Fruit fly (Drosophila melanogaster) whole organism, embryonic: Measurements from ENCODE around the gene CG11155.

Source experiments
- Adf1 ChIP-seq: fragments of 200-800 bp; sonication (Bioruptor generic); IDR thresholded peaks from 2 replicates; pipeline ENCODE4 v1.3.6; 2022; ENCODE audit warnings: missing biosample characterization, missing genetic modification characterization
- Atf3 ChIP-seq: fragments of 200-800 bp; sonication (Bioruptor generic); optimal IDR thresholded peaks from 3 replicates; lab custom pipeline; 2016; ENCODE audit warnings: missing biosample characterization, missing genetic modification characterization
- CG1024 ChIP-seq: fragments of 200-800 bp; sonication (Bioruptor generic); IDR thresholded peaks from 2 replicates; pipeline ENCODE4 v1.3.6; 2022; ENCODE audit warnings: missing biosample characterization, missing genetic modification characterization
- CG10543 ChIP-seq: fragments of 200-800 bp; sonication (Bioruptor generic); optimal IDR thresholded peaks from 3 replicates; lab custom pipeline; 2017; ENCODE audit warnings: missing biosample characterization, mild to moderate bottlenecking, missing genetic modification characterization, moderate library complexity
- CG12659 ChIP-seq: fragments of 200-800 bp; sonication (Bioruptor generic); optimal IDR thresholded peaks from 3 replicates; lab custom pipeline; 2017; ENCODE audit warnings: mild to moderate bottlenecking, missing biosample characterization, missing genetic modification reagents, missing genetic modification characterization
- CG13424 ChIP-seq: fragments of 200-800 bp; sonication (Bioruptor generic); optimal IDR thresholded peaks from 2 replicates; lab custom pipeline; 2019; ENCODE audit warnings: missing biosample characterization, mild to moderate bottlenecking, missing genetic modification characterization, moderate library complexity
- CG14710 ChIP-seq: fragments of 200-800 bp; sonication (Bioruptor generic); optimal IDR thresholded peaks from 3 replicates; lab custom pipeline; 2019; ENCODE audit warnings: missing biosample characterization, mild to moderate bottlenecking, missing genetic modification characterization, moderate library complexity
- CG17802 ChIP-seq: fragments of 200-800 bp; sonication (Bioruptor generic); optimal IDR thresholded peaks from 2 replicates; lab custom pipeline; 2018; ENCODE audit warnings: missing biosample characterization, mild to moderate bottlenecking, missing genetic modification characterization, moderate library complexity
- CG1832 ChIP-seq: fragments of 200-800 bp; sonication (Bioruptor generic); optimal IDR thresholded peaks from 2 replicates; lab custom pipeline; 2017; ENCODE audit warnings: missing biosample characterization, mild to moderate bottlenecking, missing genetic modification characterization, inconsistent platforms
- CG2129 ChIP-seq: fragments of 200-800 bp; sonication (Bioruptor generic); IDR thresholded peaks from 2 replicates; pipeline ENCODE4 v1.3.6; 2022; ENCODE audit warnings: missing biosample characterization, missing genetic modification characterization; ENCODE audit not compliant: partially characterized antibody
- CG30020 ChIP-seq: fragments of 200-800 bp; optimal IDR thresholded peaks from 2 replicates; lab custom pipeline; 2019; ENCODE audit warnings: missing biosample characterization, mild to moderate bottlenecking, missing genetic modification characterization, moderate library complexity
- CG32532 ChIP-seq: fragments of 200-800 bp; sonication (Bioruptor generic); IDR thresholded peaks from 2 replicates; pipeline ENCODE4 v1.3.6; 2022; ENCODE audit warnings: missing biosample characterization, missing genetic modification characterization
- CG7357 ChIP-seq: fragments of 200-800 bp; sonication (Bioruptor generic); IDR thresholded peaks from 3 replicates; pipeline ENCODE4 v1.3.6; 2022; ENCODE audit warnings: missing biosample characterization, missing genetic modification characterization
- CG7372 ChIP-seq: fragments of 200-800 bp; sonication (Bioruptor generic); IDR thresholded peaks from 2 replicates; pipeline ENCODE4 v1.3.6; 2022; ENCODE audit warnings: missing biosample characterization, missing genetic modification characterization
- CG9437 ChIP-seq: fragments of 200-800 bp; sonication (Bioruptor generic); optimal IDR thresholded peaks from 2 replicates; lab custom pipeline; 2018; ENCODE audit warnings: missing biosample characterization, mild to moderate bottlenecking, missing genetic modification characterization
- Chrac-16 ChIP-seq: fragments of 200-800 bp; sonication (Bioruptor generic); optimal IDR thresholded peaks from 3 replicates; lab custom pipeline; 2016; ENCODE audit warnings: missing biosample characterization, missing genetic modification characterization
- CkIIα-i1 ChIP-seq: fragments of 200-800 bp; sonication (Bioruptor generic); IDR thresholded peaks from 2 replicates; pipeline ENCODE4 v1.3.6; 2022; ENCODE audit warnings: missing biosample characterization, missing genetic modification characterization
- D19A ChIP-seq: fragments of 200-800 bp; optimal IDR thresholded peaks from 3 replicates; lab custom pipeline; 2019; ENCODE audit warnings: missing biosample characterization, mild to moderate bottlenecking, missing genetic modification characterization, moderate library complexity
- Gug ChIP-seq: fragments of 200-800 bp; sonication (Bioruptor generic); IDR thresholded peaks from 4 replicates; pipeline ENCODE4 v1.3.6; 2022; ENCODE audit warnings: missing biosample characterization, missing genetic modification characterization
- Hand ChIP-seq: fragments of 200-800 bp; sonication (Bioruptor generic); optimal IDR thresholded peaks from 2 replicates; lab custom pipeline; 2017; ENCODE audit warnings: mild to moderate bottlenecking, missing biosample characterization, missing genetic modification reagents, missing genetic modification characterization
- HmgZ ChIP-seq: fragments of 200-800 bp; sonication (Bioruptor generic); optimal IDR thresholded peaks from 2 replicates; lab custom pipeline; 2018; ENCODE audit warnings: missing biosample characterization, mild to moderate bottlenecking, missing genetic modification characterization
- Mad ChIP-seq: fragments of 200-800 bp; sonication (Bioruptor generic); optimal IDR thresholded peaks from 2 replicates; lab custom pipeline; 2016; ENCODE audit warnings: missing biosample characterization, missing genetic modification characterization
- Med ChIP-seq: fragments of 200-800 bp; sonication (Bioruptor generic); peaks from one replicate; lab custom pipeline; 2016; ENCODE audit warnings: missing biosample characterization, missing genetic modification characterization, mild to moderate bottlenecking, inconsistent platforms, moderate library complexity
- NFAT ChIP-seq: fragments of 200-800 bp; sonication (Bioruptor generic); IDR thresholded peaks from 2 replicates; pipeline ENCODE4 v1.3.6; 2022; ENCODE audit warnings: missing biosample characterization, missing genetic modification characterization
- PHDP ChIP-seq: fragments of 200-800 bp; sonication (Bioruptor generic); optimal IDR thresholded peaks from 3 replicates; lab custom pipeline; 2018; ENCODE audit warnings: missing biosample characterization, mild to moderate bottlenecking, missing genetic modification characterization, moderate library complexity
- Pdp1 ChIP-seq, 2 experiments: fragments of 200-800 bp; sonication (Bioruptor generic); optimal IDR thresholded peaks; 3 replicates each; lab custom pipeline; 2016; ENCODE audit warnings: missing biosample characterization in 2 of 2, missing genetic modification characterization in 2 of 2, mild to moderate bottlenecking in 1 of 2, moderate library complexity in 1 of 2
- Side ChIP-seq: fragments of 200-800 bp; sonication (Bioruptor generic); optimal IDR thresholded peaks from 2 replicates; lab custom pipeline; 2016; ENCODE audit warnings: missing biosample characterization, missing genetic modification characterization
- Usf ChIP-seq: fragments of 200-800 bp; sonication (Bioruptor generic); optimal IDR thresholded peaks from 2 replicates; lab custom pipeline; 2017; ENCODE audit warnings: missing genotype, missing biosample characterization, missing genetic modification characterization
- Xrp1 ChIP-seq: fragments of 200-800 bp; sonication (Bioruptor generic); IDR thresholded peaks from 2 replicates; pipeline ENCODE4 v1.3.6; 2022; ENCODE audit warnings: missing biosample characterization, missing genetic modification characterization
- YL-1 ChIP-seq: fragments of 200-800 bp; sonication (Bioruptor generic); optimal IDR thresholded peaks from 3 replicates; lab custom pipeline; 2017; ENCODE audit warnings: missing biosample characterization, mild to moderate bottlenecking, missing genetic modification characterization
- al ChIP-seq: fragments of 200-800 bp; sonication (Bioruptor generic); IDR thresholded peaks from 2 replicates; pipeline ENCODE4 v1.3.6; 2022; ENCODE audit warnings: missing biosample characterization, missing genetic modification characterization
- chinmo ChIP-seq: fragments of 200-800 bp; sonication (Bioruptor generic); IDR thresholded peaks from 4 replicates; pipeline ENCODE4 v1.3.6; 2022; ENCODE audit warnings: missing biosample characterization, missing genetic modification characterization; ENCODE audit not compliant: partially characterized antibody
- croc ChIP-seq: fragments of 200-800 bp; sonication (Bioruptor generic); conservative IDR thresholded peaks from 3 replicates; pipeline ENCODE4 v1.3.6; 2022; ENCODE audit warnings: missing biosample characterization, missing genetic modification characterization
- dpn ChIP-seq, 2 experiments: fragments of 200-800 bp; sonication (Bioruptor generic); optimal IDR thresholded peaks; 3 replicates each; lab custom pipeline; 2016; ENCODE audit warnings: missing biosample characterization in 2 of 2, missing genetic modification characterization in 2 of 2
- dysf ChIP-seq: fragments of 200-800 bp; sonication (Bioruptor generic); IDR thresholded peaks from 3 replicates; pipeline ENCODE4 v1.3.6; 2022; ENCODE audit warnings: missing biosample characterization, missing genetic modification characterization
- lbe ChIP-seq: fragments of 200-800 bp; sonication (Bioruptor generic); optimal IDR thresholded peaks from 2 replicates; lab custom pipeline; 2016; ENCODE audit warnings: missing biosample characterization, mild to moderate bottlenecking, missing genetic modification characterization
- maf-S ChIP-seq: fragments of 200-800 bp; sonication (Bioruptor generic); optimal IDR thresholded peaks from 2 replicates; lab custom pipeline; 2016; ENCODE audit warnings: missing biosample characterization, missing genetic modification characterization
- mirr ChIP-seq: fragments of 200-800 bp; sonication (Bioruptor generic); optimal IDR thresholded peaks from 3 replicates; lab custom pipeline; 2018; ENCODE audit warnings: missing biosample characterization, mild to moderate bottlenecking, missing genetic modification characterization
- pfk ChIP-seq: fragments of 200-800 bp; sonication (Bioruptor generic); optimal IDR thresholded peaks from 2 replicates; lab custom pipeline; 2018; ENCODE audit warnings: missing biosample characterization, mild to moderate bottlenecking, missing genetic modification characterization, moderate library complexity
- pzg ChIP-seq: fragments of 200-800 bp; sonication (Bioruptor generic); optimal IDR thresholded peaks from 3 replicates; lab custom pipeline; 2018; ENCODE audit warnings: missing biosample characterization, mild to moderate bottlenecking, missing genetic modification characterization, moderate library complexity
- row ChIP-seq: fragments of 200-800 bp; sonication (Bioruptor generic); IDR thresholded peaks from 3 replicates; pipeline ENCODE4 v1.3.6; 2022; ENCODE audit warnings: missing biosample characterization, missing genetic modification characterization
- sisA ChIP-seq: fragments of 200-800 bp; sonication (Bioruptor generic); IDR thresholded peaks from 2 replicates; pipeline ENCODE4 v1.3.6; 2022; ENCODE audit warnings: missing biosample characterization, missing genetic modification characterization
- slou ChIP-seq: fragments of 200-800 bp; sonication (Bioruptor generic); optimal IDR thresholded peaks from 3 replicates; lab custom pipeline; 2016; ENCODE audit warnings: missing biosample characterization, missing genetic modification characterization
- tap ChIP-seq: fragments of 200-800 bp; optimal IDR thresholded peaks from 3 replicates; lab custom pipeline; 2019; ENCODE audit warnings: missing biosample characterization, mild to moderate bottlenecking, missing genetic modification characterization, moderate library complexity
- tin ChIP-seq: fragments of 200-800 bp; sonication (Bioruptor generic); optimal IDR thresholded peaks from 3 replicates; lab custom pipeline; 2016; ENCODE audit warnings: missing biosample characterization, missing genetic modification characterization
- trem ChIP-seq: fragments of 200-800 bp; optimal IDR thresholded peaks from 3 replicates; lab custom pipeline; 2019; ENCODE audit warnings: missing biosample characterization, mild to moderate bottlenecking, missing genetic modification characterization, moderate library complexity

Gene CG11155

DNA sequence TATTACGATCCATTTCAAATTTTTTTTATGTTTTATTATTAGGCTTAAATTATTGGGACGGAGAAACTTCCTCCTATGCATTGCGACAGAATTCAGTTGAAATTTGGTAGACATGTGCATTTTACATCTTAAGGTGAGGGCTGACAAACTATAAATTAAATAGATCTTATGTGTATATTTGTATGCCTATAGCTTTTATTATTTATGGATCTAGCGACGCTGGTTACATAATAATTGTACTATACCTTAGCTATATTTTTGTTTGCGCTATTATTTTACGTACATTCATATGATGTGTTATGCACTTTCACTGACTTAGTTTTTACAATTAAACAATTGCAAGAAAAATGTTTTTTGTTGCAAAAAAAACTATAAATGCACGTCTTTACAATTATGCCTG, 11.1 kb upstream of the CG11155 start:
- no peak for TF ChIP-seq CG7372 (GFP tag; lab: Robert Waterston, UW)
- no peak for TF ChIP-seq chinmo
- TF ChIP-seq Pdp1 (GFP tag; optimal IDR thresholded peaks at IDR 0.05; lab: Kevin White, UChicago), result peak in 1 of 2 experiments; percentile 59
- TF ChIP-seq Hand (GFP tag; lab: Kevin White, UChicago), result no peak
- TF ChIP-seq, all 482 proteins: peak for 1

DNA sequence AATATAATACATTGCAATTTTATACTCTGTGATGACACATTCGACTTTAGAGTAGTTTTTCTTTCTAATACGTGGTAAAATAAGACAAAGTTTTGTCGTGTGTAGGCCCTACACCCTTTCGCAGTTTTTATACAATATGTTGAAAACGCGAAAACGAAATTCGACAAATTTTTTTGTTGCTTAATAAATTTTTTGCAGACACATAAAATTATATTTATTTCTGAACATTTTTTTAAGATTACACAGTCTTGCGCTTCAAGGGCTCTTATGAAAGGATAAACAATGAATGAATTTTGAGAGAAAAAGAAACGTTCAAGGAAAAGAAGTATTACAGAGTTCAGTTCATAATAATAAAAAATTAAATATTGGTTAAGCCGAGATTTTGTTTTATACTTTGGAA, 4.5 kb upstream of the CG11155 start:
- TF ChIP-seq NFAT (GFP tag; lab: Robert Waterston, UW), result no peak
- TF ChIP-seq Chrac-16 (GFP tag; lab: Kevin White, UChicago), result no peak
- TF ChIP-seq tap, result no peak
- TF ChIP-seq tin, result no peak
- TF ChIP-seq Adf1 (GFP tag; lab: Robert Waterston, UW), result no peak
- no peak for TF ChIP-seq maf-S (GFP tag; lab: Kevin White, UChicago)
- TF ChIP-seq dysf (GFP tag; lab: Robert Waterston, UW), result no peak
- TF ChIP-seq, all 482 proteins: peak for 0

DNA sequence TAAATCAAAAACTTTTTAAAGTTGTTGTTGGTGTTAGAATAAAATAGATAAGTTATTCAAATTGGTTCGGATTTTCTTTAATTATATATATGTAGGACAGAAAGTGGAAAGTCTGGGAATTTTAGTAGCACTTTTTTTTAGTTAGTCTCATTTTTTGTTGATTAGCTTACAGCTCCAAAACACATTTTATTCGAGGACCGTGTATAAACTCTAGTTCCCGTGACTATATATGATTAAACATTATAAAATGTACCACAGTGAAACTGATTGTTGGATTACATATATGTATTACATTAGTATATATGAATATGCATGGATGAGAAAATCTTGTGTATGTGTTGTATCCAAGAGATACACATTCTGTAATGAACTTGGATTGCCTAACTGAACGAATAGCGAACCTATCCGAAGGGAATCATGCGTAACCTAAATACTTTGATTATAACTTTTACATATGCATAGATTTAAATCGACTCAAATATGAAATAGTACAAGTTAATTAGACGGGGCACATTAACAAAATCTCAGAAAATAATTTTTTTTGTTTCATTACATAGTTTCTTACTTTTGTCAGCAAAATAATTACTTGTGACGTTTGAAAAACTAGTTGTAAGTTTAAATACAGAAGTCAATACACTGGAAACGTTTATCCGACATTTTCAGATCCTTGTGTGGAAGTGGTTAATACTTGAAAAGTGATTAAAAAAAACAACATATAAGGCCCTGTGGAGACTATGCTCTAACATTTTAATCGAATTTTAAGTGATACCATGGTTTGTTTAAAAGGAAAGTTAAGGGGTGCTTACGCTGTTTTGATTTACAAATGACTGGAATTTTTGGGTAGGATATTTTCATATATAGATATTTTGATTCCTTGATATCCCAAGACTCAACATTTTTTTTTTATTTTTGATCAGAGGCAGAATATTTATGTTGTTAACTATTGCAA, 3.5 kb upstream of the CG11155 start, which contains the start of gene Cals:
Gene Cals (minus strand): TSS at position 700 of the 949 bp plus-strand sequence.
- TF ChIP-seq CG17802 (peak; percentile 98), mirr (GFP tag; lab: Kevin White, UChicago) (no peak), CG9437 (GFP tag; lab: Kevin White, UChicago) (no peak), croc (GFP tag; lab: Robert Waterston, UW) (no peak), Xrp1 (GFP tag; lab: Robert Waterston, UW) (no peak), Mad (GFP tag; lab: Kevin White, UChicago) (no peak), Atf3 (GFP tag; lab: Kevin White, UChicago) (no peak), CG13424 (no peak), CG10543 (GFP tag; lab: Kevin White, UChicago) (no peak), Side (no peak), CG1024 (GFP tag; lab: Robert Waterston, UW) (peak; percentile 84; the same call in 1 of the 2 replicates), HmgZ (tag; lab: Kevin White, UChicago) (no peak), Med (GFP tag; lab: Kevin White, UChicago) (peak; percentile 38), PHDP (peak; percentile 4), CkIIα-i1 (no peak), Usf (GFP tag; lab: Kevin White, UChicago) (no peak), Pdp1 (GFP tag; optimal IDR thresholded peaks at IDR 0.05; lab: Kevin White, UChicago) (peak in 1 of 2 experiments; percentile 80), CG14710 (tag; lab: Kevin White, UChicago) (no peak), dpn (GFP tag; optimal IDR thresholded peaks at IDR 0.05; lab: Kevin White, UChicago) (no peak), row (GFP tag; lab: Robert Waterston, UW) (peak; percentile 50; the same call in 2 of the 3 replicates), CG2129 (GFP tag; lab: Robert Waterston, UW) (no peak), CG7357 (GFP tag; lab: Robert Waterston, UW) (peak; percentile 30; the same call in 1 of the 3 replicates), Gug (GFP tag; lab: Robert Waterston, UW) (no peak), sisA (GFP tag; lab: Robert Waterston, UW) (no peak), trem (tag; lab: Kevin White, UChicago) (peak; percentile 10), CG1832 (no peak), slou (no peak), CG12659 (peak; percentile 46), YL-1 (GFP tag; lab: Kevin White, UChicago) (peak; percentile 47), al (GFP tag; lab: Robert Waterston, UW) (no peak), CG32532 (GFP tag; lab: Robert Waterston, UW) (no peak), pfk (GFP tag; lab: Kevin White, UChicago) (peak; percentile 3), CG30020 (peak; percentile 95), D19A (tag; lab: Kevin White, UChicago) (peak; percentile 1), lbe (GFP tag; lab: Kevin White, UChicago) (peak; percentile 40), pzg (GFP tag; lab: Kevin White, UChicago) (peak; percentile 14)
